Fruit fly (Drosophila melanogaster): Measurements from ENCODE around the gene ERp44.

ERp44 gene

DNA sequence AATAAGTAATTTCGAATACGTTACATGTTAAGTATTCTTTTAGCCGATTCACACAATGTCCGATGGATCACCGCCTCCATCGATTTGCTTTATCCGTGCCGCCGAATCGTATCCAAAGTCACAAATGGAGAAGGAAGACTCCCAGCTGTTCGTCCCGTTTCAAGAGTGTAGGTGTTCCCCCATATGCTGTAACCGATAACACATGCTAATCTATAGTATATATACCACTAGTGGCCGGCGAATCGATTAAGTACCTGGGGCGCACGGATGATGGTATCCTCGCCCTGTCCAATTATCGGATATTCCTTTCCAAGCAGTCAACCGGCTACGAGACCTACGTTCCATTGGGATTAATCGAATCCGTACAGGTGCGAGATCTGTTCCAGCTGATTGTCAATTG lies at the start of gene ERp44:
Gene ERp44, minus strand, starts transcription at position 101 of the 400 bp plus-strand sequence.
- TF ChIP-seq CG16863 (GFP tag; optimal IDR thresholded peaks at IDR 0.05): no peak
- TF ChIP-seq CG5245 (GFP tag; optimal IDR thresholded peaks at IDR 0.05): no peak
- TF ChIP-seq CG34422 (GFP tag; IDR thresholded peaks at IDR 0.05): no peak
- TF ChIP-seq esg (GFP tag; conservative IDR thresholded peaks at IDR 0.05): no peak
- TF ChIP-seq CG1792 (GFP tag; optimal IDR thresholded peaks at IDR 0.05): no peak
- TF ChIP-seq al (GFP tag; IDR thresholded peaks at IDR 0.05): no peak
- TF ChIP-seq wek (GFP tag; optimal IDR thresholded peaks at IDR 0.05): no peak
- TF ChIP-seq BEAF-32 (GFP tag; optimal IDR thresholded peaks at IDR 0.05): no peak
- TF ChIP-seq CG31224 (GFP tag; IDR thresholded peaks at IDR 0.05): no peak
- no peak for TF ChIP-seq Hr51 (GFP tag; optimal IDR thresholded peaks at IDR 0.05)
- TF ChIP-seq Oaz (GFP tag; IDR thresholded peaks at IDR 0.05): no peak

DNA sequence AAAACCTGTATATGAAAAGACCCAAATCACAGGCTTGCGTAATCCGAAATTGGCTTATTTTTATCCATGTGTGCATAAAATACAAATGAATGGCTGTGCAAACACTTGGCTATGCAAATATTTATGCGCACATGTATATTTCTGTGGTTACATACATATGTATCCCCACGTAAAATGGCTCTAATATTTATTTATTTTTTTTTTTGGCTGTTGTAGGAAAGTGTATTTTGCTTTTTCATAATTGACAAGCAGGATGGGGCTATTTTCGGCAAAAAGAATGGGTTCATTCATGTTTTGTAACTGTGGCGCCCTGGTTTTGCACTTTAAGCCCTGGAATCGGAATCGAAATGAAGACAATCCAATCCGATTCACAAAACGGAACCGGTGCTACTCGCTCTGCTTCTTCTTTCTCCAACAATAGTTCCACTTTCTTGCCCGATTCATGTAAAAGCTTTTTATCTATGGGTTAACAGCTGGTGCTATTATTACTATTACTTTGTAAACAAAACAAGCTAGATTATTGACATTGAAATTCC lies 37.7 kb upstream of the ERp44 start:
- TF ChIP-seq CG2889 (GFP tag; IDR thresholded peaks at IDR 0.05) (peak; percentile 61; the same call in 1 of the 3 replicates), CTCF (GFP tag; optimal IDR thresholded peaks at IDR 0.05) (no peak), pho (GFP tag; optimal IDR thresholded peaks at IDR 0.05) (peak; percentile 77), CG8944 (GFP tag; optimal IDR thresholded peaks at IDR 0.05) (peak; percentile 42), CG8388 (GFP tag; optimal IDR thresholded peaks at IDR 0.05) (peak; percentile 57), fru (optimal IDR thresholded peaks at IDR 0.05) (no peak), ttk (GFP tag; IDR thresholded peaks at IDR 0.05) (peak; percentile 72), cwo (GFP tag; optimal IDR thresholded peaks at IDR 0.05) (peak; percentile 59), tgo (GFP tag; IDR thresholded peaks at IDR 0.05) (peak; percentile 73), usp (GFP tag; optimal IDR thresholded peaks at IDR 0.05) (no peak), Mes4 (GFP tag; optimal IDR thresholded peaks at IDR 0.05) (peak; percentile 49), Fer1 (GFP tag; optimal IDR thresholded peaks at IDR 0.05) (peak; percentile 80), Jarid2 (GFP tag; optimal IDR thresholded peaks at IDR 0.05) (no peak), CG11456 (GFP tag; IDR thresholded peaks at IDR 0.05) (peak; percentile 77; the same call in 2 of the 3 replicates), sr (GFP tag; IDR thresholded peaks at IDR 0.05) (no peak; the same call in 2 of the 3 replicates), Hmr (GFP tag; optimal IDR thresholded peaks at IDR 0.05) (peak; percentile 85), CG17361 (GFP tag; IDR thresholded peaks at IDR 0.05) (peak; percentile 66), pnt (GFP tag; optimal IDR thresholded peaks at IDR 0.05) (peak; percentile 43), HHEX (GFP tag; optimal IDR thresholded peaks at IDR 0.05) (peak; percentile 68), knrl (GFP tag; IDR thresholded peaks at IDR 0.05; ENCODE audit: partially characterized antibody) (0 out of 3 replicates have a peak, but pooled peaks have one; percentile 35), salm (tag; optimal IDR thresholded peaks at IDR 0.05) (no peak), HLH54F (GFP tag; optimal IDR thresholded peaks at IDR 0.05) (peak; percentile 76), cas (GFP tag; IDR thresholded peaks at IDR 0.05) (peak; percentile 69), chinmo (GFP tag; IDR thresholded peaks at IDR 0.05; ENCODE audit: partially characterized antibody) (0 out of 4 replicates have a peak, but pooled peaks have one; percentile 40), dpn (GFP tag; optimal IDR thresholded peaks at IDR 0.05) (peak; percentile 73 to 80), CG8089 (GFP tag; optimal IDR thresholded peaks at IDR 0.05) (peak; percentile 49), Blimp-1 (GFP tag; optimal IDR thresholded peaks at IDR 0.05) (peak; percentile 55), CkIIα-i1 (GFP tag; IDR thresholded peaks at IDR 0.05) (no peak), sisA (GFP tag; IDR thresholded peaks at IDR 0.05) (peak; percentile 70), fd102C (GFP tag; optimal IDR thresholded peaks at IDR 0.05) (no peak), zen (tag; optimal IDR thresholded peaks at IDR 0.05) (no peak), Sox102F (GFP tag; optimal IDR thresholded peaks at IDR 0.05) (peak; percentile 77), sens-2 (GFP tag; IDR thresholded peaks at IDR 0.05) (peak; percentile 72), Ets97D (GFP tag; optimal IDR thresholded peaks at IDR 0.05) (peak; percentile 39), CG13296 (GFP tag; optimal IDR thresholded peaks at IDR 0.05) (peak; percentile 65), Mrtf (GFP tag; IDR thresholded peaks at IDR 0.05) (peak; percentile 73), zen2 (GFP tag; IDR thresholded peaks at IDR 0.05; ENCODE audit: partially characterized antibody) (no peak), klu (GFP tag; IDR thresholded peaks at IDR 0.05) (0 out of 2 replicates have a peak, but pooled peaks have one; percentile 40), hkb (optimal IDR thresholded peaks at IDR 0.05) (no peak), hkb (GFP tag; IDR thresholded peaks at IDR 0.05) (peak; percentile 88)

All from whole organism, embryonic.